Worm (Caenorhabditis elegans) whole organism, mixed stage, embryonic: ENCODE measurements around the gene M28.10.

Source experiments
- bed-3 ChIP-seq: fragments of 200-800 bp; sonication (Bioruptor generic); optimal IDR thresholded peaks from 3 replicates; lab custom pipeline; 2018; ENCODE audit warnings: mild to moderate bottlenecking, missing genetic modification characterization, moderate library complexity, missing compliant biosample characterization
- lsy-2 ChIP-seq: fragments of 150-350 bp; optimal IDR thresholded peaks from 2 replicates; lab custom pipeline; 2014; ENCODE audit warnings: missing biosample characterization, missing genetic modification characterization
- mep-1 ChIP-seq: fragments of 150-350 bp; optimal IDR thresholded peaks from 2 replicates; lab custom pipeline; 2017; ENCODE audit warnings: missing biosample characterization, missing genetic modification reagents, missing genetic modification characterization, inconsistent platforms
- mls-2 ChIP-seq: sonication (generic microtip); optimal IDR thresholded peaks from 2 replicates; lab custom pipeline; 2016; ENCODE audit warnings: mild to moderate bottlenecking, missing genetic modification characterization, moderate library complexity, missing compliant biosample characterization
- nhr-2 ChIP-seq: fragments of 150-350 bp; optimal IDR thresholded peaks from 2 replicates; lab custom pipeline; 2014; ENCODE audit warnings: missing biosample characterization, missing genetic modification characterization
- nhr-76 ChIP-seq: sonication (generic microtip); optimal IDR thresholded peaks from 2 replicates; lab custom pipeline; 2017; ENCODE audit warnings: missing biosample characterization, missing genetic modification characterization
- sem-2 ChIP-seq: fragments of 200-800 bp; sonication (Bioruptor generic); optimal IDR thresholded peaks from 2 replicates; lab custom pipeline; 2018; ENCODE audit warnings: mild to moderate bottlenecking, missing genetic modification characterization, missing compliant biosample characterization

DNA sequence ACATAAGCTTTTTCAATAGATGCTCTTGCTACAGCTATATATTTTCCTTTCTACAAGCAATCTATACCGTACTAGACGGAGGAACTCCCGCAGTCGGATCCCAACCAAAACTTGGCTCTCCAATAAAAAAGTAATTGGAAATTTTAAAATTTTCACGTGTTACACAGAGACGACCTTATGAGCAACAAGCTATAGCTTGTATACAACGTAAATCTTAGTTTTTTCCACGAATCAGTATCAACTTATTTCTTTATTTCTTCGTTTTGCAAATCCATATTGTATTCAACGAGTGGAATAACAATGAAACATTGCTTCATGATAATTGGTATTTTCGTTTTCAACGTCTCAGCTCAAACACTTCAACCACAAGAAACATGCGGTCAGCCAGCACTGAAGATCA, 3.9 kb upstream of the M28.10 start, which contains the start of gene M28.4:
- TF ChIP-seq sem-2 (GFP tag; lab: Kevin White, UChicago) (no peak), nhr-2 (tag; lab: Kevin White, UChicago) (no peak), nhr-76 (tag; lab: Kevin White, UChicago) (no peak), mep-1 (tag; lab: Kevin White, UChicago) (no peak), bed-3 (GFP tag; lab: Kevin White, UChicago) (no peak), mls-2 (tag; lab: Kevin White, UChicago) (no peak), lsy-2 (tag; lab: Kevin White, UChicago) (no peak)
